Worm (Caenorhabditis elegans): ENCODE measurements around the gene F28F8.7.

The F28F8.7 gene

ce11 chrV:15547727-15548126 lies 42.7 kb downstream of the F28F8.7 start (continued):
- peak; percentile 56; the same call in 1 of the 2 replicates for TF ChIP-seq tra-1 (GFP tag; IDR thresholded peaks at IDR 0.05)
- TF ChIP-seq F44E2.7 (GFP tag; IDR thresholded peaks at IDR 0.05) = peak; percentile 45; the same call in 1 of the 2 replicates
- no peak for TF ChIP-seq ztf-11 (tag; optimal IDR thresholded peaks at IDR 0.05)
- peak; percentile 55; the same call in 1 of the 2 replicates for TF ChIP-seq lin-1 (GFP tag; IDR thresholded peaks at IDR 0.05)
- TF ChIP-seq tag-97 (GFP tag; IDR thresholded peaks at IDR 0.05) = no peak
- no peak for TF ChIP-seq daf-19 (GFP tag; conservative IDR thresholded peaks at IDR 0.05)
- TF ChIP-seq hmg-1.1 (GFP tag; IDR thresholded peaks at IDR 0.05) = no peak
- TF ChIP-seq skn-1 (tag; optimal IDR thresholded peaks at IDR 0.05) = no peak
- no peak for TF ChIP-seq ceh-32 (tag; optimal IDR thresholded peaks at IDR 0.05; ENCODE audit: poor library complexity)
- TF ChIP-seq madf-9 (GFP tag; conservative IDR thresholded peaks at IDR 0.05) = no peak
- no peak for TF ChIP-seq ceh-28 (tag; optimal IDR thresholded peaks at IDR 0.05)
- peak; percentile 13 for TF ChIP-seq spr-3 (GFP tag; optimal IDR thresholded peaks at IDR 0.05)
- no peak for TF ChIP-seq rbr-2 (tag; optimal IDR thresholded peaks at IDR 0.05)
- TF ChIP-seq D1046.2 (GFP tag; IDR thresholded peaks at IDR 0.05) = 0 out of 2 replicates have a peak, but pooled peaks have one; percentile 42
- TF ChIP-seq F37D6.2 (tag; optimal IDR thresholded peaks at IDR 0.05) = no peak
- TF ChIP-seq unc-39 (tag; optimal IDR thresholded peaks at IDR 0.05) = no peak
- no peak for TF ChIP-seq ztf-7 (tag; optimal IDR thresholded peaks at IDR 0.05)
- TF ChIP-seq zfp-3 (GFP tag; conservative IDR thresholded peaks at IDR 0.05) = no peak
- peak in 1 of 2 experiments; percentile 63; a peak in 1 of 4 replicates for TF ChIP-seq madf-5 (GFP tag; IDR thresholded peaks at IDR 0.05)
- peak; percentile 20; the same call in 1 of the 2 replicates for TF ChIP-seq saeg-2 (GFP tag; IDR thresholded peaks at IDR 0.05)
- TF ChIP-seq nhr-11 (tag; optimal IDR thresholded peaks at IDR 0.05) = no peak
- peak; percentile 71 for TF ChIP-seq Y48G9A.11 (GFP tag; IDR thresholded peaks at IDR 0.05)
- no peak for TF ChIP-seq ZK546.5 (tag; optimal IDR thresholded peaks at IDR 0.05)
- TF ChIP-seq ceh-44 (GFP tag; IDR thresholded peaks at IDR 0.05) = peak; percentile 77; the same call in 1 of the 2 replicates
- no peak for TF ChIP-seq mdl-1 (tag; optimal IDR thresholded peaks at IDR 0.05)
- no peak for TF ChIP-seq fkh-10 (GFP tag; optimal IDR thresholded peaks at IDR 0.05)
- TF ChIP-seq pha-4 (GFP tag; IDR thresholded peaks at IDR 0.05) = peak; percentile 67
- no peak for TF ChIP-seq pha-4 (tag; optimal IDR thresholded peaks at IDR 0.05)
- no peak for TF ChIP-seq ces-1 (GFP tag; optimal IDR thresholded peaks at IDR 0.05)
- TF ChIP-seq vab-7 (GFP tag; IDR thresholded peaks at IDR 0.05) = peak; percentile 85
- TF ChIP-seq gei-8 (GFP tag; optimal IDR thresholded peaks at IDR 0.05) = peak; percentile 53
- TF ChIP-seq php-3 (GFP tag; IDR thresholded peaks at IDR 0.05) = no peak
- TF ChIP-seq dmd-6 (GFP tag; IDR thresholded peaks at IDR 0.05) = peak; percentile 39

- TF ChIP-seq madf-9 (GFP tag; conservative IDR thresholded peaks at IDR 0.05) = no peak
- no peak for TF ChIP-seq ceh-20 (GFP tag; IDR thresholded peaks at IDR 0.05)
- no peak for TF ChIP-seq ces-1 (GFP tag; optimal IDR thresholded peaks at IDR 0.05)
- TF ChIP-seq hlh-11 (tag; optimal IDR thresholded peaks at IDR 0.05) = no peak
- TF ChIP-seq mep-1 (tag; optimal IDR thresholded peaks at IDR 0.05) = no peak
- no peak for TF ChIP-seq ZK337.2 (GFP tag; IDR thresholded peaks at IDR 0.05)
- TF ChIP-seq mes-2 (tag; optimal IDR thresholded peaks at IDR 0.05; ENCODE audit: poor library complexity, severe bottlenecking) = no peak
- TF ChIP-seq Y5F2A.4 (GFP tag; optimal IDR thresholded peaks at IDR 0.05) = no peak
- no peak for TF ChIP-seq snpc-4 (tag; optimal IDR thresholded peaks at IDR 0.05)
- no peak for TF ChIP-seq dmd-6 (GFP tag; IDR thresholded peaks at IDR 0.05)
- TF ChIP-seq lin-38 (GFP tag; IDR thresholded peaks at IDR 0.05) = no peak
- TF ChIP-seq nhr-102 (tag; optimal IDR thresholded peaks at IDR 0.05) = no peak
- no peak for TF ChIP-seq unc-130 (GFP tag; optimal IDR thresholded peaks at IDR 0.05)
- TF ChIP-seq arid-1 (GFP tag; conservative IDR thresholded peaks at IDR 0.05) = no peak
- TF ChIP-seq ztf-11 (tag; optimal IDR thresholded peaks at IDR 0.05) = no peak
- no peak for TF ChIP-seq lin-13 (GFP tag; optimal IDR thresholded peaks at IDR 0.05)
- no peak for TF ChIP-seq ceh-82 (tag; optimal IDR thresholded peaks at IDR 0.05)
- TF ChIP-seq mxl-2 (GFP tag; conservative IDR thresholded peaks at IDR 0.05) = no peak
- no peak for TF ChIP-seq Y48G9A.11 (GFP tag; IDR thresholded peaks at IDR 0.05)
- TF ChIP-seq nhr-48 (tag; optimal IDR thresholded peaks at IDR 0.05) = no peak
These were observed 45.5 kb downstream of the F28F8.7 start, which contains the start of gene glb-14 for ce11 chrV:15544898-15545297. Gene glb-14, minus strand, starts transcription at chrV:15544994.
